Worm (Caenorhabditis elegans) whole organism, L4/young adult: ENCODE measurements around the gene F10E9.12.

Experiments
- W03F9.2 ChIP-seq: fragments of 150-350 bp; optimal IDR thresholded peaks from 2 replicates; lab custom pipeline; 2014; ENCODE audit warnings: missing biosample characterization, missing genetic modification characterization
- dao-5 ChIP-seq: sonication (generic microtip); optimal IDR thresholded peaks from 2 replicates; lab custom pipeline; 2016; ENCODE audit warnings: missing genotype, missing genetic modification characterization, moderate library complexity, missing compliant biosample characterization
- him-1 ChIP-seq: sonication (generic microtip); optimal IDR thresholded peaks from 2 replicates; lab custom pipeline; 2016; ENCODE audit warnings: missing genotype, missing genetic modification reagents, missing genetic modification characterization, missing compliant biosample characterization

Gene F10E9.12

ce11 chrIII:8324412-8324811 is at the start of gene F10E9.12:
Gene F10E9.12, plus strand, starts transcription at chrIII:8324542.
- no peak for TF ChIP-seq dao-5 (tag; lab: Kevin White, UChicago)
- TF ChIP-seq W03F9.2 (tag; lab: Kevin White, UChicago), result no peak
- no peak for TF ChIP-seq him-1 (tag; lab: Kevin White, UChicago)

ce11 chrIII:8275871-8276270 is 48.5 kb upstream of the F10E9.12 start, which contains the start of gene clec-160:
Gene clec-160, minus strand, starts transcription at chrIII:8275971.
- TF ChIP-seq W03F9.2 (tag; lab: Kevin White, UChicago) (no peak), dao-5 (tag; lab: Kevin White, UChicago) (no peak), him-1 (tag; lab: Kevin White, UChicago) (no peak)

ce11 chrIII:8278801-8279200 is 45.5 kb upstream of the F10E9.12 start, which contains the start of gene mig-10:
Gene mig-10, plus strand, starts transcription at chrIII:8279101.
- no peak for TF ChIP-seq W03F9.2 (tag; lab: Kevin White, UChicago)

- TF ChIP-seq him-1 (tag; lab: Kevin White, UChicago) (no peak), W03F9.2 (tag; lab: Kevin White, UChicago) (no peak), dao-5 (tag; lab: Kevin White, UChicago) (no peak)
These were observed 44.8 kb upstream of the F10E9.12 start for ce11 chrIII:8279567-8279966.

ce11 chrIII:8280352-8280751 is 44.0 kb upstream of the F10E9.12 start:
- TF ChIP-seq dao-5 (tag; lab: Kevin White, UChicago) (no peak), him-1 (tag; lab: Kevin White, UChicago) (no peak)

ce11 chrIII:8281310-8281709 is 43.0 kb upstream of the F10E9.12 start:
- no peak for TF ChIP-seq him-1 (tag; lab: Kevin White, UChicago)
- no peak for TF ChIP-seq W03F9.2 (tag; lab: Kevin White, UChicago)
- TF ChIP-seq dao-5 (tag; lab: Kevin White, UChicago), result no peak

- no peak for TF ChIP-seq dao-5 (tag; lab: Kevin White, UChicago)
- no peak for TF ChIP-seq W03F9.2 (tag; lab: Kevin White, UChicago)
- TF ChIP-seq him-1 (tag; lab: Kevin White, UChicago), result no peak
These were observed 40.8 kb upstream of the F10E9.12 start for ce11 chrIII:8283525-8283924.

- TF ChIP-seq W03F9.2 (tag; lab: Kevin White, UChicago), result no peak
- no peak for TF ChIP-seq him-1 (tag; lab: Kevin White, UChicago)
- TF ChIP-seq dao-5 (tag; lab: Kevin White, UChicago), result no peak
These were observed 38.3 kb upstream of the F10E9.12 start for ce11 chrIII:8286003-8286402.

- TF ChIP-seq dao-5 (tag; lab: Kevin White, UChicago), result no peak
These were observed 37.5 kb upstream of the F10E9.12 start for ce11 chrIII:8286824-8287223.

- no peak for TF ChIP-seq him-1 (tag; lab: Kevin White, UChicago)
- TF ChIP-seq dao-5 (tag; lab: Kevin White, UChicago), result no peak
- no peak for TF ChIP-seq W03F9.2 (tag; lab: Kevin White, UChicago)
These were observed 36.8 kb upstream of the F10E9.12 start for ce11 chrIII:8287519-8287918.

- no peak for TF ChIP-seq him-1 (tag; lab: Kevin White, UChicago)
- TF ChIP-seq W03F9.2 (tag; lab: Kevin White, UChicago), result no peak
- TF ChIP-seq dao-5 (tag; lab: Kevin White, UChicago), result no peak
These were observed 35.2 kb upstream of the F10E9.12 start for ce11 chrIII:8289181-8289580.

ce11 chrIII:8291268-8292032 is 32.9 kb upstream of the F10E9.12 start:
- TF ChIP-seq him-1 (tag; lab: Kevin White, UChicago) (no peak), W03F9.2 (tag; lab: Kevin White, UChicago) (no peak), dao-5 (tag; lab: Kevin White, UChicago) (no peak)

- no peak for TF ChIP-seq W03F9.2 (tag; lab: Kevin White, UChicago)
- TF ChIP-seq dao-5 (tag; lab: Kevin White, UChicago), result no peak
- TF ChIP-seq him-1 (tag; lab: Kevin White, UChicago), result no peak
These were observed 31.1 kb upstream of the F10E9.12 start for ce11 chrIII:8293260-8293659.

ce11 chrIII:8298216-8298920 is 26.0 kb upstream of the F10E9.12 start:
- TF ChIP-seq him-1 (tag; lab: Kevin White, UChicago) (no peak), dao-5 (tag; lab: Kevin White, UChicago) (no peak), W03F9.2 (tag; lab: Kevin White, UChicago) (no peak)
